Fruit fly (Drosophila melanogaster) whole organism: ENCODE data around the gene Pvf3.
A peak's percentile ranks its signal among the peaks of the same experiment; 100 is the strongest.

ENCODE experiments used
- CG8478 ChIP-seq: fragments of >200 bp; optimal IDR thresholded peaks from 2 replicates; lab custom pipeline; 2018; ENCODE audit warnings: inconsistent platforms
- Dll ChIP-seq: fragments of >200 bp; optimal IDR thresholded peaks from 2 replicates; lab custom pipeline; 2017
- EcR ChIP-seq, 2 experiments: fragments of >200 bp; optimal IDR thresholded peaks; 2 replicates each; lab custom pipeline; 2017; ENCODE audit warnings: missing biosample characterization in 2 of 2, missing genetic modification characterization in 2 of 2, missing genetic modification reagents in 2 of 2
- psq ChIP-seq: fragments of >200 bp; optimal IDR thresholded peaks from 2 replicates; lab custom pipeline; 2017
- usp ChIP-seq: fragments of >200 bp; optimal IDR thresholded peaks from 2 replicates; lab custom pipeline; 2017; ENCODE audit warnings: missing biosample characterization, missing genetic modification characterization, mixed read lengths

- TF ChIP-seq CG8478 (lab: Kevin White, UChicago) (no peak), psq (lab: Kevin White, UChicago) (no peak), EcR (GFP tag; optimal IDR thresholded peaks at IDR 0.05; lab: Kevin White, UChicago) (no peak), Dll (lab: Kevin White, UChicago) (peak; percentile 91), usp (GFP tag; lab: Kevin White, UChicago) (no peak)
Measured at dm6 chr2L:7188530-7188996, 31.1 kb upstream of the Pvf3 start.
